Fruit fly (Drosophila melanogaster): ENCODE data around the gene CG6833.

CG6833 gene

dm6 chr3L:14055260-14055696 lies 4.3 kb downstream of the CG6833 start (continued):
- TF ChIP-seq CG2875 (GFP tag; optimal IDR thresholded peaks at IDR 0.05) (no peak), CG4730 (GFP tag; IDR thresholded peaks at IDR 0.05) (no peak), Kr (GFP tag; optimal IDR thresholded peaks at IDR 0.05) (no peak), Hmr (GFP tag; optimal IDR thresholded peaks at IDR 0.05) (peak; percentile 12), Rx (GFP tag; IDR thresholded peaks at IDR 0.05) (no peak), Asciz (GFP tag; optimal IDR thresholded peaks at IDR 0.05) (peak; percentile 5), tio (GFP tag; optimal IDR thresholded peaks at IDR 0.05) (peak; percentile 22), CG17612 (GFP tag; IDR thresholded peaks at IDR 0.05) (0 out of 2 replicates have a peak, but pooled peaks have one; percentile 16), prd (optimal IDR thresholded peaks at IDR 0.05) (no peak), prd (GFP tag; IDR thresholded peaks at IDR 0.05) (no peak), Lpt (GFP tag; optimal IDR thresholded peaks at IDR 0.05) (no peak), CG3065 (GFP tag; optimal IDR thresholded peaks at IDR 0.05) (no peak), CG6654 (GFP tag; optimal IDR thresholded peaks at IDR 0.05) (peak; percentile 18), CrebB (tag; optimal IDR thresholded peaks at IDR 0.05) (no peak), jigr1 (GFP tag; IDR thresholded peaks at IDR 0.05) (no peak), CG2712 (tag; optimal IDR thresholded peaks at IDR 0.05) (peak; percentile 11), fru (optimal IDR thresholded peaks at IDR 0.05) (no peak), CG1647 (GFP tag; optimal IDR thresholded peaks at IDR 0.05) (no peak), ranshi (GFP tag; IDR thresholded peaks at IDR 0.05) (no peak), kah (GFP tag; optimal IDR thresholded peaks at IDR 0.05) (no peak), grn (GFP tag; optimal IDR thresholded peaks at IDR 0.05) (no peak), Poxn (GFP tag; IDR thresholded peaks at IDR 0.05) (no peak), pita (GFP tag; optimal IDR thresholded peaks at IDR 0.05) (no peak), sna (GFP tag; IDR thresholded peaks at IDR 0.05; ENCODE audit: partially characterized antibody) (no peak), bbx (GFP tag; IDR thresholded peaks at IDR 0.05; ENCODE audit: partially characterized antibody) (no peak), CG4820 (GFP tag; optimal IDR thresholded peaks at IDR 0.05) (peak; percentile 10), CG9876 (GFP tag; optimal IDR thresholded peaks at IDR 0.05) (no peak), lmd (GFP tag; IDR thresholded peaks at IDR 0.05) (no peak; the same call in 1 of the 2 replicates), Dip3 (GFP tag; optimal IDR thresholded peaks at IDR 0.05) (no peak), zen (tag; optimal IDR thresholded peaks at IDR 0.05) (no peak), Antp (GFP tag; optimal IDR thresholded peaks at IDR 0.05) (no peak), CG9727 (GFP tag; optimal IDR thresholded peaks at IDR 0.05) (peak; percentile 29), crc (GFP tag; optimal IDR thresholded peaks at IDR 0.05) (peak; percentile 8), jumu (GFP tag; optimal IDR thresholded peaks at IDR 0.05) (no peak)

dm6 chr3L:14055815-14056516 lies 5.0 kb downstream of the CG6833 start:
- no peak for TF ChIP-seq Optix (GFP tag; IDR thresholded peaks at IDR 0.05)
- no peak for TF ChIP-seq Pdp1 (GFP tag; optimal IDR thresholded peaks at IDR 0.05)
- TF ChIP-seq Hmx (GFP tag; optimal IDR thresholded peaks at IDR 0.05), result no peak
- TF ChIP-seq en (GFP tag; optimal IDR thresholded peaks at IDR 0.05), result no peak
- no peak for TF ChIP-seq Fer3 (tag; optimal IDR thresholded peaks at IDR 0.05)
- no peak for TF ChIP-seq Hey (tag; optimal IDR thresholded peaks at IDR 0.05)
- TF ChIP-seq HmgZ (tag; optimal IDR thresholded peaks at IDR 0.05), result no peak
- no peak for TF ChIP-seq ci (GFP tag; IDR thresholded peaks at IDR 0.05)
- TF ChIP-seq pan (optimal IDR thresholded peaks at IDR 0.05), result no peak
- no peak for TF ChIP-seq pan (GFP tag; optimal IDR thresholded peaks at IDR 0.05 in 1 of 2, IDR thresholded peaks at IDR 0.05 in 1 of 2)
- TF ChIP-seq CG17359 (tag; optimal IDR thresholded peaks at IDR 0.05), result no peak
- TF ChIP-seq CG2199 (GFP tag; IDR thresholded peaks at IDR 0.05), result peak; percentile 72; the same call in 1 of the 3 replicates
- TF ChIP-seq HHEX (GFP tag; optimal IDR thresholded peaks at IDR 0.05), result no peak
- TF ChIP-seq mirr (GFP tag; optimal IDR thresholded peaks at IDR 0.05), result peak; percentile 13
- TF ChIP-seq rib (GFP tag; IDR thresholded peaks at IDR 0.05), result no peak
- no peak for TF ChIP-seq Lpt (GFP tag; optimal IDR thresholded peaks at IDR 0.05)
- TF ChIP-seq gfzf (GFP tag; optimal IDR thresholded peaks at IDR 0.05), result no peak
- no peak for TF ChIP-seq Max (GFP tag; optimal IDR thresholded peaks at IDR 0.05)
- TF ChIP-seq CG10565 (GFP tag; optimal IDR thresholded peaks at IDR 0.05), result no peak
- TF ChIP-seq Jarid2 (GFP tag; optimal IDR thresholded peaks at IDR 0.05), result no peak

All from whole organism, embryonic.